Fruit fly (Drosophila melanogaster) whole organism, prepupa: ENCODE measurements around the gene CG3652.

Experiments
- Blimp-1 ChIP-seq: fragments of 200-800 bp; sonication (Bioruptor generic); optimal IDR thresholded peaks from 3 replicates; lab custom pipeline; 2017; ENCODE audit warnings: missing biosample characterization, missing genetic modification characterization, mild to moderate bottlenecking, moderate library complexity, missing genetic modification reagents
- CG10669 ChIP-seq: fragments of 200-800 bp; sonication (Bioruptor generic); optimal IDR thresholded peaks from 3 replicates; lab custom pipeline; 2018; ENCODE audit warnings: missing biosample characterization, mild to moderate bottlenecking, missing genetic modification characterization, moderate library complexity
- CG11294 ChIP-seq: fragments of 200-800 bp; sonication (Bioruptor generic); IDR thresholded peaks from 2 replicates; pipeline ENCODE4 v1.3.6; 2022; ENCODE audit warnings: missing biosample characterization, missing genetic modification characterization
- CG11902 ChIP-seq: fragments of 200-800 bp; sonication (Bioruptor generic); optimal IDR thresholded peaks from 3 replicates; lab custom pipeline; 2016; ENCODE audit warnings: missing biosample characterization, missing genetic modification characterization
- CG15336 ChIP-seq: fragments of 200-800 bp; sonication (Bioruptor generic); IDR thresholded peaks from 2 replicates; pipeline ENCODE4 v1.3.6; 2022; ENCODE audit warnings: missing biosample characterization, missing genetic modification characterization
- CG1621 ChIP-seq: fragments of 200-800 bp; sonication (Bioruptor generic); optimal IDR thresholded peaks from 3 replicates; lab custom pipeline; 2018; ENCODE audit warnings: missing biosample characterization, mild to moderate bottlenecking, missing genetic modification characterization
- CG16779 ChIP-seq: fragments of 200-800 bp; sonication (Bioruptor generic); optimal IDR thresholded peaks from 3 replicates; lab custom pipeline; 2017; ENCODE audit warnings: missing biosample characterization, mild to moderate bottlenecking, missing genetic modification characterization
- CG3032 ChIP-seq: fragments of 200-800 bp; optimal IDR thresholded peaks from 2 replicates; lab custom pipeline; 2019; ENCODE audit warnings: missing biosample characterization, mild to moderate bottlenecking, missing genetic modification characterization, moderate library complexity
- CG31627 ChIP-seq: fragments of 200-800 bp; sonication (Bioruptor generic); optimal IDR thresholded peaks from 3 replicates; lab custom pipeline; 2016; ENCODE audit warnings: missing biosample characterization, missing genetic modification characterization
- CG32006 ChIP-seq: fragments of 200-800 bp; sonication (Bioruptor generic); optimal IDR thresholded peaks from 3 replicates; lab custom pipeline; 2017; ENCODE audit warnings: missing biosample characterization, mild to moderate bottlenecking, missing genetic modification characterization
- CG4318 ChIP-seq: fragments of 200-800 bp; sonication (Bioruptor generic); optimal IDR thresholded peaks from 3 replicates; lab custom pipeline; 2017; ENCODE audit warnings: missing biosample characterization, mild to moderate bottlenecking, missing genetic modification characterization
- CG6163 ChIP-seq: fragments of 200-800 bp; sonication (Bioruptor generic); IDR thresholded peaks from 3 replicates; pipeline ENCODE4 v1.3.6; 2022; ENCODE audit warnings: missing biosample characterization, missing genetic modification characterization
- CG6808 ChIP-seq: fragments of 200-800 bp; sonication (Bioruptor generic); optimal IDR thresholded peaks from 3 replicates; lab custom pipeline; 2017; ENCODE audit warnings: missing biosample characterization, missing genetic modification characterization, mild to moderate bottlenecking, moderate library complexity, missing genetic modification reagents
- CG6854 ChIP-seq: fragments of 200-800 bp; sonication (Bioruptor generic); optimal IDR thresholded peaks from 2 replicates; lab custom pipeline; 2017; ENCODE audit warnings: missing biosample characterization, mild to moderate bottlenecking, missing genetic modification characterization
- CG8119 ChIP-seq: fragments of 200-800 bp; sonication (Bioruptor generic); IDR thresholded peaks from 3 replicates; pipeline ENCODE4 v1.3.6; 2022; ENCODE audit warnings: missing biosample characterization, missing genetic modification characterization
- CG8319 ChIP-seq: fragments of 200-800 bp; sonication (Bioruptor generic); optimal IDR thresholded peaks from 3 replicates; lab custom pipeline; 2016; ENCODE audit warnings: missing biosample characterization, missing genetic modification characterization
- CG8632 ChIP-seq: fragments of 200-800 bp; sonication (Bioruptor generic); optimal IDR thresholded peaks from 3 replicates; lab custom pipeline; 2016; ENCODE audit warnings: missing biosample characterization, missing genetic modification characterization
- CG9139 ChIP-seq: fragments of 200-800 bp; sonication (Bioruptor generic); optimal IDR thresholded peaks from 3 replicates; lab custom pipeline; 2017; ENCODE audit warnings: missing biosample characterization, mild to moderate bottlenecking, missing genetic modification characterization
- Eip75B ChIP-seq: fragments of 200-800 bp; sonication (Bioruptor generic); optimal IDR thresholded peaks from 3 replicates; lab custom pipeline; 2016; ENCODE audit warnings: missing biosample characterization, missing genetic modification characterization
- Eip78C ChIP-seq: fragments of 200-800 bp; sonication (Bioruptor generic); peaks from one replicate; lab custom pipeline; 2016; ENCODE audit warnings: missing biosample characterization, missing genetic modification characterization
- Ets21C ChIP-seq: fragments of 200-800 bp; sonication (Bioruptor generic); optimal IDR thresholded peaks from 3 replicates; lab custom pipeline; 2016; ENCODE audit warnings: missing biosample characterization, missing genetic modification characterization
- Ets96B ChIP-seq: fragments of 200-800 bp; optimal IDR thresholded peaks from 2 replicates; lab custom pipeline; 2019; ENCODE audit warnings: missing biosample characterization, mild to moderate bottlenecking, missing genetic modification characterization, moderate library complexity
- Gug ChIP-seq: fragments of 200-800 bp; sonication (Bioruptor generic); IDR thresholded peaks from 2 replicates; pipeline ENCODE4 v1.3.6; 2022; ENCODE audit warnings: missing biosample characterization, missing genetic modification characterization
- Hr38 ChIP-seq: sonication (Bioruptor generic); optimal IDR thresholded peaks from 2 replicates; lab custom pipeline; 2016; ENCODE audit warnings: missing biosample characterization, missing genetic modification characterization
- Hr39 ChIP-seq: fragments of 200-800 bp; sonication (Bioruptor generic); optimal IDR thresholded peaks from 2 replicates; lab custom pipeline; 2016; ENCODE audit warnings: missing biosample characterization, missing genetic modification characterization
- Hr4 ChIP-seq: fragments of 200-800 bp; sonication (Bioruptor generic); optimal IDR thresholded peaks from 3 replicates; lab custom pipeline; 2016; ENCODE audit warnings: missing biosample characterization, missing genetic modification characterization
- Lpt ChIP-seq: fragments of 200-800 bp; sonication (Bioruptor generic); optimal IDR thresholded peaks from 3 replicates; lab custom pipeline; 2016; ENCODE audit warnings: missing biosample characterization, missing genetic modification characterization
- Met ChIP-seq: fragments of 200-800 bp; sonication (Bioruptor generic); optimal IDR thresholded peaks from 3 replicates; lab custom pipeline; 2016; ENCODE audit warnings: missing biosample characterization, missing genetic modification characterization
- OdsH ChIP-seq: fragments of 200-800 bp; sonication (Bioruptor generic); optimal IDR thresholded peaks from 3 replicates; lab custom pipeline; 2016; ENCODE audit warnings: missing biosample characterization, missing genetic modification characterization
- Smox ChIP-seq: fragments of 200-800 bp; sonication (Bioruptor generic); optimal IDR thresholded peaks from 3 replicates; lab custom pipeline; 2016; ENCODE audit warnings: missing biosample characterization, missing genetic modification characterization
- Sox14 ChIP-seq: fragments of 200-800 bp; sonication (Bioruptor generic); optimal IDR thresholded peaks from 3 replicates; lab custom pipeline; 2016; ENCODE audit warnings: missing biosample characterization, missing genetic modification characterization
- Sox15 ChIP-seq: fragments of 200-800 bp; sonication (Bioruptor generic); optimal IDR thresholded peaks from 3 replicates; lab custom pipeline; 2016; ENCODE audit warnings: missing biosample characterization, missing genetic modification characterization
- achi ChIP-seq: fragments of 200-800 bp; sonication (Bioruptor generic); optimal IDR thresholded peaks from 3 replicates; lab custom pipeline; 2016; ENCODE audit warnings: missing biosample characterization, missing genetic modification characterization
- acj6 ChIP-seq: fragments of 200-800 bp; sonication (Bioruptor generic); optimal IDR thresholded peaks from 3 replicates; lab custom pipeline; 2016; ENCODE audit warnings: missing biosample characterization, missing genetic modification characterization
- cyc ChIP-seq: fragments of 200-800 bp; sonication (Bioruptor generic); optimal IDR thresholded peaks from 3 replicates; lab custom pipeline; 2016; ENCODE audit warnings: missing biosample characterization, missing genetic modification characterization
- dac ChIP-seq: fragments of 200-800 bp; sonication (Bioruptor generic); optimal IDR thresholded peaks from 2 replicates; lab custom pipeline; 2017; ENCODE audit warnings: missing biosample characterization, mild to moderate bottlenecking, missing genetic modification characterization
- dsx ChIP-seq: fragments of 200-800 bp; optimal IDR thresholded peaks from 3 replicates; lab custom pipeline; 2019; ENCODE audit warnings: missing biosample characterization, mild to moderate bottlenecking, missing genetic modification characterization, moderate library complexity; ENCODE audit not compliant: poor library complexity, severe bottlenecking
- eg ChIP-seq: fragments of 200-800 bp; sonication (Bioruptor generic); IDR thresholded peaks from 3 replicates; pipeline ENCODE4 v1.3.6; 2022; ENCODE audit warnings: missing biosample characterization, missing genetic modification characterization
- esn ChIP-seq: fragments of 200-800 bp; sonication (Bioruptor generic); optimal IDR thresholded peaks from 2 replicates; lab custom pipeline; 2016; ENCODE audit warnings: missing biosample characterization, mild to moderate bottlenecking, missing genetic modification characterization, moderate library complexity
- fd59A ChIP-seq: fragments of 200-800 bp; sonication (Bioruptor generic); optimal IDR thresholded peaks from 2 replicates; lab custom pipeline; 2017; ENCODE audit warnings: missing biosample characterization, mild to moderate bottlenecking, missing genetic modification characterization, missing genetic modification reagents
- fd85E ChIP-seq: fragments of 200-800 bp; sonication (Bioruptor generic); optimal IDR thresholded peaks from 3 replicates; lab custom pipeline; 2016; ENCODE audit warnings: missing biosample characterization, missing genetic modification characterization
- fkh ChIP-seq: fragments of 200-800 bp; sonication (Bioruptor generic); optimal IDR thresholded peaks from 3 replicates; lab custom pipeline; 2017; ENCODE audit warnings: missing biosample characterization, mild to moderate bottlenecking, missing genetic modification characterization, moderate library complexity
- lz ChIP-seq: fragments of 200-800 bp; sonication (Bioruptor generic); optimal IDR thresholded peaks from 3 replicates; lab custom pipeline; 2016; ENCODE audit warnings: missing biosample characterization, missing genetic modification characterization
- pdm3 ChIP-seq: fragments of 200-800 bp; sonication (Bioruptor generic); optimal IDR thresholded peaks from 3 replicates; lab custom pipeline; 2016; ENCODE audit warnings: missing biosample characterization, missing genetic modification characterization
- salr ChIP-seq, 2 experiments: fragments of 200-800 bp; sonication (Bioruptor generic); optimal IDR thresholded peaks; 3 replicates each; lab custom pipeline; 2016 to 2018; ENCODE audit warnings: missing biosample characterization in 2 of 2, missing genetic modification characterization in 2 of 2, mild to moderate bottlenecking in 1 of 2
- ss ChIP-seq, 2 experiments: fragments of 200-800 bp; sonication (Bioruptor generic); optimal IDR thresholded peaks; 2 replicates in 1 of 2; 3 replicates in 1 of 2; lab custom pipeline; 2017 to 2018; ENCODE audit warnings: mild to moderate bottlenecking in 2 of 2, missing biosample characterization in 2 of 2, missing genetic modification characterization in 2 of 2, moderate library complexity in 1 of 2
- svp ChIP-seq: fragments of 200-800 bp; sonication (Bioruptor generic); peaks from one replicate; lab custom pipeline; 2016; ENCODE audit warnings: missing biosample characterization, missing genetic modification characterization
- topi ChIP-seq: fragments of 200-800 bp; sonication (Bioruptor generic); optimal IDR thresholded peaks from 3 replicates; lab custom pipeline; 2016; ENCODE audit warnings: missing biosample characterization, missing genetic modification characterization
- vri ChIP-seq: fragments of 200-800 bp; sonication (Bioruptor generic); optimal IDR thresholded peaks from 3 replicates; lab custom pipeline; 2016; ENCODE audit warnings: missing biosample characterization, mild to moderate bottlenecking, missing genetic modification characterization

The CG3652 gene

DNA sequence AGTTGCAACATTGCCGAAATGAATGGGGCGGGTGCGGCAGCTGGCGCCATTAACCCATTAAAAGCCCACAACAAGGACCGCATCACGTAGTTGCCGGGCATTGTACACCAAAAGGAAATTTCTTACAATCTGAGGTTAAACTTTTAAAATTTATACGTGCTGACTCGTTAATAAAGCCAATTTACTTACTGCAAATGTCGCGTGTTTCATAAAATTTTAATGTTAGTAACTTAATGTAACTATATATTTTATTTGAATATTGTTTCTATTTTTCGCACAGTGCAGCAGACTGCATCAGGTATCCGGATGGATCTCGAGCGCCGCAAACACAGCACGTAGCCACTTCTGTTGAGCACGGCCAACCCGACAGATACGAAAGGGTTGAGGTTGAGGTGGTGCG lies 23.2 kb upstream of the CG3652 start (continued):
- no peak for TF ChIP-seq Lpt
- peak; percentile 41; the same call in 1 of the 3 replicates for TF ChIP-seq CG8119 (GFP tag; lab: Robert Waterston, UW)
- no peak for TF ChIP-seq salr (GFP tag; optimal IDR thresholded peaks at IDR 0.05; lab: Kevin White, UChicago)
- TF ChIP-seq achi: peak; percentile 40
- TF ChIP-seq CG6808 (GFP tag; lab: Kevin White, UChicago): peak; percentile 31
- TF ChIP-seq Blimp-1: no peak
- TF ChIP-seq Gug: 0 out of 2 replicates have a peak, but pooled peaks have one; percentile 21
- peak; percentile 51 for TF ChIP-seq CG32006
- no peak for TF ChIP-seq fd85E (GFP tag; lab: Kevin White, UChicago)
- TF ChIP-seq CG11294: no peak
- peak; percentile 51; the same call in 2 of the 3 replicates for TF ChIP-seq eg
- peak; percentile 51 for TF ChIP-seq CG15336
- peak; percentile 61 for TF ChIP-seq CG10669
- peak; percentile 28 for TF ChIP-seq Hr4 (GFP tag; lab: Kevin White, UChicago)
- peak; percentile 4 for TF ChIP-seq Smox (GFP tag; lab: Kevin White, UChicago)
- TF ChIP-seq CG16779 (tag; lab: Kevin White, UChicago): peak; percentile 19
- peak; percentile 66 for TF ChIP-seq svp (GFP tag; lab: Kevin White, UChicago)
- peak; percentile 10 for TF ChIP-seq fd59A (GFP tag; lab: Kevin White, UChicago)
- TF ChIP-seq CG9139 (GFP tag; lab: Kevin White, UChicago): peak; percentile 20
- TF ChIP-seq Hr39 (GFP tag; lab: Kevin White, UChicago): no peak
- TF ChIP-seq vri (GFP tag; lab: Kevin White, UChicago): no peak
- peak; percentile 33 for TF ChIP-seq Eip75B (GFP tag; lab: Kevin White, UChicago)
- TF ChIP-seq Ets96B (tag; lab: Kevin White, UChicago): peak; percentile 52
- peak; percentile 44 for TF ChIP-seq esn (GFP tag; lab: Kevin White, UChicago)
- peak; percentile 32 for TF ChIP-seq CG8632 (GFP tag; lab: Kevin White, UChicago)
- TF ChIP-seq topi (GFP tag; lab: Kevin White, UChicago): peak; percentile 20
- peak; percentile 24 to 60 for TF ChIP-seq ss (GFP tag; optimal IDR thresholded peaks at IDR 0.05; lab: Kevin White, UChicago)
- TF ChIP-seq, all 60 proteins: peak for 39

DNA sequence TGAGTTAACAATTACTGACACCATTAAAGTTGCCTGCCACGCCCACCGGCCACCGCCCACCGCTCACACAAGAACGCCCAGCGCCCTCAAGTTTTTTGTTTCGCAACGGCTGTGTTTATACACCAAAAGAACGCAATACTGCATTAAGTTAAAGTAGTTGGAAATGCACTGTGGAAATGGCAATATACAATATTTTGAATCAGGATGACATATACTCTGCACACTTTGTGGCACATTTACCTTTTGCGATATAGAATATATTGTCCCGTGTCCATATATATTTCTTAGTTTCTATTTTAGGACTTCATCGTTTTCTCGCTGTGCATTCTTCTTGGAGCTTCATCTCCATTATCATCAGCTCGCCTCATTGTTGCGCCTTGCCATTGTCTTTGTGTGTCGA lies 22.4 kb upstream of the CG3652 start:
- TF ChIP-seq CG31627 (peak; percentile 11), vri (GFP tag; lab: Kevin White, UChicago) (no peak), cyc (GFP tag; lab: Kevin White, UChicago) (peak; percentile 32), Sox15 (GFP tag; lab: Kevin White, UChicago) (peak; percentile 6), OdsH (GFP tag; lab: Kevin White, UChicago) (peak; percentile 50), eg (peak; percentile 45; the same call in 1 of the 3 replicates), CG15336 (peak; percentile 36; the same call in 1 of the 2 replicates), pdm3 (GFP tag; lab: Kevin White, UChicago) (peak; percentile 48), CG6163 (GFP tag; lab: Robert Waterston, UW) (peak; percentile 49; the same call in 1 of the 3 replicates), lz (GFP tag; lab: Kevin White, UChicago) (peak; percentile 10), Eip75B (GFP tag; lab: Kevin White, UChicago) (peak; percentile 53), Ets21C (GFP tag; lab: Kevin White, UChicago) (peak; percentile 23), dsx (GFP tag; lab: Kevin White, UChicago) (peak; percentile 32), CG11294 (no peak), CG11902 (GFP tag; lab: Kevin White, UChicago) (no peak), Hr39 (GFP tag; lab: Kevin White, UChicago) (peak; percentile 35), CG8632 (GFP tag; lab: Kevin White, UChicago) (no peak), CG8319 (GFP tag; lab: Kevin White, UChicago) (no peak), fd85E (GFP tag; lab: Kevin White, UChicago) (no peak), CG6854 (GFP tag; lab: Kevin White, UChicago) (no peak), CG8119 (GFP tag; lab: Robert Waterston, UW) (0 out of 3 replicates have a peak, but pooled peaks have one; percentile 24), CG3032 (tag; lab: Kevin White, UChicago) (no peak), CG1621 (peak; percentile 32), Ets96B (tag; lab: Kevin White, UChicago) (peak; percentile 62), Sox14 (peak; percentile 43), fkh (GFP tag; lab: Kevin White, UChicago) (no peak), Hr38 (GFP tag; lab: Kevin White, UChicago) (no peak), CG6808 (GFP tag; lab: Kevin White, UChicago) (peak; percentile 27), Eip78C (GFP tag; lab: Kevin White, UChicago) (peak; percentile 79), svp (GFP tag; lab: Kevin White, UChicago) (peak; percentile 54), acj6 (peak; percentile 23), esn (GFP tag; lab: Kevin White, UChicago) (no peak), dac (GFP tag; lab: Kevin White, UChicago) (no peak), Met (GFP tag; lab: Kevin White, UChicago) (peak; percentile 43), CG4318 (no peak)
